Worm (Caenorhabditis elegans) whole organism, late embryonic: Measurements from ENCODE around the gene ZK1290.11.

Source experiments
- K02D7.2 ChIP-seq: sonication (generic microtip); optimal IDR thresholded peaks from 2 replicates; lab custom pipeline; 2017; ENCODE audit warnings: mild to moderate bottlenecking, missing genetic modification characterization, missing compliant biosample characterization
- ama-1 ChIP-seq: fragments of 150-350 bp; optimal IDR thresholded peaks from 2 replicates; lab custom pipeline; 2014
- ceh-19 ChIP-seq: fragments of 200-800 bp; sonication (Bioruptor generic); optimal IDR thresholded peaks from 2 replicates; lab custom pipeline; 2018; ENCODE audit warnings: mild to moderate bottlenecking, missing genetic modification characterization, missing compliant biosample characterization
- ceh-2 ChIP-seq: sonication (generic microtip); optimal IDR thresholded peaks from 2 replicates; lab custom pipeline; 2016; ENCODE audit warnings: missing genotype, missing genetic modification characterization, missing compliant biosample characterization
- ceh-9 ChIP-seq: sonication (generic microtip); optimal IDR thresholded peaks from 2 replicates; lab custom pipeline; 2016; ENCODE audit warnings: mild to moderate bottlenecking, missing genetic modification characterization, inconsistent platforms, missing compliant biosample characterization
- elt-2 ChIP-seq: sonication (generic microtip); optimal IDR thresholded peaks from 2 replicates; lab custom pipeline; 2016; ENCODE audit warnings: missing genetic modification reagents, missing genetic modification characterization, missing compliant biosample characterization
- fkh-10 ChIP-seq: fragments of 150-350 bp; optimal IDR thresholded peaks from 2 replicates; lab custom pipeline; 2014; ENCODE audit warnings: missing biosample characterization, missing genetic modification reagents, missing genetic modification characterization
- nhr-11 ChIP-seq: fragments of 150-350 bp; optimal IDR thresholded peaks from 2 replicates; lab custom pipeline; 2014; ENCODE audit warnings: missing biosample characterization, missing genetic modification characterization

ce11 chrII:7547269-7547668 lies 14.1 kb downstream of the ZK1290.11 start:
- TF ChIP-seq fkh-10 (no peak), ceh-2 (tag; lab: Kevin White, UChicago) (no peak), ceh-19 (GFP tag; lab: Kevin White, UChicago) (no peak), nhr-11 (tag; lab: Kevin White, UChicago) (no peak), ama-1 (lab: Kevin White, UChicago) (no peak), K02D7.2 (tag; lab: Kevin White, UChicago) (no peak), elt-2 (tag; lab: Kevin White, UChicago) (no peak), ceh-9 (no peak)
